Fruit fly (Drosophila melanogaster) ovary, adult (tissue): ENCODE data around the gene rho.
A peak's percentile ranks its signal among the peaks of the same experiment; 100 is the strongest.

Experiments
- CG17801 ChIP-seq: fragments of 200-800 bp; optimal IDR thresholded peaks from 2 replicates; lab custom pipeline; 2019; ENCODE audit warnings: missing biosample characterization, mild to moderate bottlenecking, missing genetic modification characterization, moderate library complexity; ENCODE audit not compliant: partially characterized antibody

Gene rho

dm6 chr3L:1457281-1457680, 6.3 kb upstream of the rho start:
- TF ChIP-seq CG17801 (GFP tag; lab: Kevin White, UChicago): no peak

- TF ChIP-seq CG17801 (GFP tag; lab: Kevin White, UChicago): no peak
Measured at dm6 chr3L:1457998-1458728, 5.4 kb upstream of the rho start.

dm6 chr3L:1461831-1462230, 1.8 kb upstream of the rho start:
- TF ChIP-seq CG17801 (GFP tag; lab: Kevin White, UChicago): no peak

- TF ChIP-seq CG17801 (GFP tag; lab: Kevin White, UChicago): no peak
Measured at dm6 chr3L:1464465-1464864, 854 bp downstream of the rho start.

- no peak for TF ChIP-seq CG17801 (GFP tag; lab: Kevin White, UChicago)
Measured at dm6 chr3L:1469241-1469640, 5.6 kb downstream of the rho start.

dm6 chr3L:1471037-1471436, 7.4 kb downstream of the rho start:
- TF ChIP-seq CG17801 (GFP tag; lab: Kevin White, UChicago): no peak

dm6 chr3L:1471960-1472359, 8.3 kb downstream of the rho start, which contains the start of gene Naa30B:
Gene Naa30B (minus strand): TSS chr3L:1472060.
- TF ChIP-seq CG17801 (GFP tag; lab: Kevin White, UChicago): no peak

- TF ChIP-seq CG17801 (GFP tag; lab: Kevin White, UChicago): no peak
Measured at dm6 chr3L:1475157-1475556, 11.5 kb downstream of the rho start, which contains the start of gene Ptp61F. Gene Ptp61F (minus strand): TSS chr3L:1475257.

dm6 chr3L:1477319-1477718, 13.7 kb downstream of the rho start, which contains the start of gene robl62A:
Gene robl62A (plus strand): TSS chr3L:1477619.
- no peak for TF ChIP-seq CG17801 (GFP tag; lab: Kevin White, UChicago)

- peak; percentile 64 for TF ChIP-seq CG17801 (GFP tag; lab: Kevin White, UChicago)
Measured at dm6 chr3L:1478998-1479680, 15.5 kb downstream of the rho start.

- no peak for TF ChIP-seq CG17801 (GFP tag; lab: Kevin White, UChicago)
Measured at dm6 chr3L:1484747-1485146, 21.1 kb downstream of the rho start.

- TF ChIP-seq CG17801 (GFP tag; lab: Kevin White, UChicago): no peak
Measured at dm6 chr3L:1488592-1489183, 25.1 kb downstream of the rho start.

- TF ChIP-seq CG17801 (GFP tag; lab: Kevin White, UChicago): no peak
Measured at dm6 chr3L:1489523-1489922, 25.9 kb downstream of the rho start, which contains the start of gene stet. Gene stet (minus strand): TSS chr3L:1489547.

dm6 chr3L:1495803-1496202, 32.2 kb downstream of the rho start:
- no peak for TF ChIP-seq CG17801 (GFP tag; lab: Kevin White, UChicago)

dm6 chr3L:1496408-1496807, 32.8 kb downstream of the rho start, which contains the start of gene CG12084:
Gene CG12084 (minus strand): TSS chr3L:1496643.
- no peak for TF ChIP-seq CG17801 (GFP tag; lab: Kevin White, UChicago)
